Fruit fly (Drosophila melanogaster) whole organism, embryonic: Measurements from ENCODE around the gene Not10.

Source experiments
- CG11093 ChIP-seq: fragments of 200-800 bp; sonication (Bioruptor generic); IDR thresholded peaks from 3 replicates; pipeline ENCODE4 v1.3.6; 2022; ENCODE audit warnings: missing biosample characterization, missing genetic modification characterization
- CG15011 ChIP-seq: fragments of 200-800 bp; sonication (Bioruptor generic); optimal IDR thresholded peaks from 3 replicates; lab custom pipeline; 2018; ENCODE audit warnings: missing biosample characterization, mild to moderate bottlenecking, missing genetic modification characterization
- CG1602 ChIP-seq: fragments of 200-800 bp; sonication (Bioruptor generic); optimal IDR thresholded peaks from 3 replicates; lab custom pipeline; 2016; ENCODE audit warnings: missing biosample characterization, missing genetic modification characterization
- CG17359 ChIP-seq: fragments of 200-800 bp; sonication (Bioruptor generic); optimal IDR thresholded peaks from 3 replicates; lab custom pipeline; 2018; ENCODE audit warnings: missing biosample characterization, mild to moderate bottlenecking, missing genetic modification characterization, moderate library complexity
- CG2116 ChIP-seq: fragments of 200-800 bp; sonication (Bioruptor generic); optimal IDR thresholded peaks from 3 replicates; lab custom pipeline; 2018; ENCODE audit warnings: missing biosample characterization, mild to moderate bottlenecking, missing genetic modification characterization
- CG4404 ChIP-seq: fragments of 200-800 bp; sonication (Bioruptor generic); IDR thresholded peaks from 2 replicates; pipeline ENCODE4 v1.3.6; 2022; ENCODE audit warnings: missing biosample characterization, missing genetic modification characterization
- CG6254 ChIP-seq: fragments of 200-800 bp; sonication (Bioruptor generic); optimal IDR thresholded peaks from 3 replicates; lab custom pipeline; 2017; ENCODE audit warnings: mild to moderate bottlenecking, missing biosample characterization, missing genetic modification reagents, missing genetic modification characterization
- Dip3 ChIP-seq: fragments of 200-800 bp; sonication (Bioruptor generic); optimal IDR thresholded peaks from 3 replicates; lab custom pipeline; 2016; ENCODE audit warnings: missing biosample characterization, missing genetic modification characterization
- Eip74EF ChIP-seq, 2 experiments: fragments of 200-800 bp in 1 of 2; fragments of >200 bp in 1 of 2; sonication (Bioruptor generic) in 1 of 2; optimal IDR thresholded peaks; 2 replicates each; lab custom pipeline; 2017 to 2019; ENCODE audit warnings: missing biosample characterization in 2 of 2, missing genetic modification characterization in 2 of 2, mild to moderate bottlenecking in 1 of 2, moderate library complexity in 1 of 2
- Ets97D ChIP-seq: fragments of 200-800 bp; sonication (Bioruptor generic); optimal IDR thresholded peaks from 3 replicates; lab custom pipeline; 2016; ENCODE audit warnings: missing biosample characterization, missing genetic modification characterization
- Fer2 ChIP-seq: fragments of 200-800 bp; sonication (Bioruptor generic); optimal IDR thresholded peaks from 2 replicates; lab custom pipeline; 2018; ENCODE audit warnings: missing biosample characterization, mild to moderate bottlenecking, missing genetic modification characterization, moderate library complexity
- Lhr ChIP-seq: fragments of 200-800 bp; sonication (Bioruptor generic); optimal IDR thresholded peaks from 3 replicates; lab custom pipeline; 2017; ENCODE audit warnings: mild to moderate bottlenecking, missing biosample characterization, missing genetic modification reagents, missing genetic modification characterization
- MBD-R2 ChIP-seq: fragments of 200-800 bp; sonication (Bioruptor generic); IDR thresholded peaks from 2 replicates; pipeline ENCODE4 v1.3.6; 2022; ENCODE audit warnings: missing biosample characterization, missing genetic modification characterization
- Opbp ChIP-seq: fragments of 200-800 bp; sonication (Bioruptor generic); IDR thresholded peaks from 3 replicates; pipeline ENCODE4 v1.3.6; 2022; ENCODE audit warnings: missing biosample characterization, missing genetic modification characterization; ENCODE audit not compliant: partially characterized antibody
- Sox102F ChIP-seq: fragments of 200-800 bp; sonication (Bioruptor generic); optimal IDR thresholded peaks from 2 replicates; lab custom pipeline; 2018; ENCODE audit warnings: missing biosample characterization, mild to moderate bottlenecking, missing genetic modification characterization, moderate library complexity
- Ssrp ChIP-seq: fragments of 200-800 bp; sonication (Bioruptor generic); optimal IDR thresholded peaks from 2 replicates; lab custom pipeline; 2018; ENCODE audit warnings: missing biosample characterization, mild to moderate bottlenecking, missing genetic modification characterization, moderate library complexity
- ase ChIP-seq: fragments of 200-800 bp; sonication (Bioruptor generic); IDR thresholded peaks from 3 replicates; pipeline ENCODE4 v1.3.6; 2022; ENCODE audit warnings: missing biosample characterization, missing genetic modification characterization
- crp ChIP-seq, 2 experiments: fragments of 200-800 bp; sonication (Bioruptor generic); optimal IDR thresholded peaks; 2 replicates in 1 of 2; 3 replicates in 1 of 2; lab custom pipeline; 2017; ENCODE audit warnings: missing biosample characterization in 2 of 2, missing genetic modification characterization in 2 of 2, mild to moderate bottlenecking in 1 of 2, moderate library complexity in 1 of 2
- gcm2 ChIP-seq: fragments of 200-800 bp; sonication (Bioruptor generic); optimal IDR thresholded peaks from 2 replicates; lab custom pipeline; 2016; ENCODE audit warnings: missing biosample characterization, missing genetic modification characterization
- klu ChIP-seq: fragments of 200-800 bp; sonication (Bioruptor generic); IDR thresholded peaks from 2 replicates; pipeline ENCODE4 v1.3.6; 2022; ENCODE audit warnings: missing biosample characterization, missing genetic modification characterization
- pho ChIP-seq: fragments of 200-800 bp; sonication (Bioruptor generic); optimal IDR thresholded peaks from 2 replicates; lab custom pipeline; 2016; ENCODE audit warnings: missing biosample characterization, missing genetic modification characterization
- salm ChIP-seq: fragments of 200-800 bp; sonication (Bioruptor generic); optimal IDR thresholded peaks from 2 replicates; lab custom pipeline; 2018; ENCODE audit warnings: missing biosample characterization, mild to moderate bottlenecking, missing genetic modification characterization
- sisA ChIP-seq: fragments of 200-800 bp; sonication (Bioruptor generic); IDR thresholded peaks from 2 replicates; pipeline ENCODE4 v1.3.6; 2022; ENCODE audit warnings: missing biosample characterization, missing genetic modification characterization
- stc ChIP-seq: fragments of 200-800 bp; sonication (Bioruptor generic); IDR thresholded peaks from 2 replicates; pipeline ENCODE4 v1.3.6; 2022; ENCODE audit warnings: missing biosample characterization, missing genetic modification characterization

Gene Not10

DNA sequence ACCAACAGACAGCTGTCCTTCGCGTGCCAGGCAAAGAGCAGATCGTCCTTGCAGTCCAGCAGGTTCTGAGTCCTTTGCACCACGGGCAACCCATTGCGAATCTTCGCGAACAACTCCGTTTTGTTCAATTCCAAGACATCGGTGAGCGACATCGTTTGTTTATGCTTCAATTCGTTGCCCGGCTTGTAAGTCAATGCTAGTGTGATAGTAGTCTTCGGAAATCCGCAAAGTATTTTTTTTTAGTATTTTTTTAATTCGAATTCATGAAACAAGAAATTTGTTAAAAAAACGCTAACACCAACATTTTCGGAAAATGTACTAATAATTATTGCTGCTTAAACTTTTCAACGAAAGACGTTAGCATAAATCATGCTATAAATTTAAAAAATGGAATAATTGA is 48.4 kb downstream of the Not10 start, which contains the start of gene mbo (continued):
- TF ChIP-seq gcm2 (no peak), Ssrp (no peak), CG2116 (GFP tag; lab: Kevin White, UChicago) (no peak), Dip3 (GFP tag; lab: Kevin White, UChicago) (no peak), klu (GFP tag; lab: Robert Waterston, UW) (no peak), MBD-R2 (GFP tag; lab: Robert Waterston, UW) (peak; percentile 81), CG6254 (GFP tag; lab: Kevin White, UChicago) (no peak)

DNA sequence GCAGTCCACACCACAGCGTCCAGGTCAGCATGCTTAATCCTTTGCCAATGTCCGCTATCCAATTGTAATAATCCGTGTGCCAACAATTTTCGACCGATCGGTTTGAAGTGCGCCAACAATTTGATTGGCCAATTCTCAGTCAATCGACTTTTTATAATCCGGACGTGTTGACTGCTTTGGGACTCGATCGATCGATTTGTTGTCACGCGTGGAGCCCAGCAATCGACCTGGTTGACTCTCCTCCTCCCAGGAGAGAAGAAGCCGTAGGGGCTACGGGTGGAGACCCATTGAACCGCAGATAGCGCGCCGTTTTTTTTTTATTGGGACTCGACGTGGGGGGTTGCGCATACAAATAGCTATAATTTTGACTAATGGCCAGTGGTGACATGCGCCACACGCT is 50.8 kb downstream of the Not10 start, which contains the start of gene Cyp313a4:
TSS of gene Cyp313a4 (minus strand) at position 101 of the 400 bp plus-strand sequence.
- TF ChIP-seq Ssrp, result no peak
- TF ChIP-seq sisA (GFP tag; lab: Robert Waterston, UW), result no peak
- TF ChIP-seq Lhr (GFP tag; lab: Kevin White, UChicago), result no peak
- TF ChIP-seq pho (GFP tag; lab: Kevin White, UChicago), result no peak
- no peak for TF ChIP-seq Ets97D (GFP tag; lab: Kevin White, UChicago)
- no peak for TF ChIP-seq stc
- TF ChIP-seq salm (tag; lab: Kevin White, UChicago), result no peak
- TF ChIP-seq Fer2, result no peak
- no peak for TF ChIP-seq crp (GFP tag; optimal IDR thresholded peaks at IDR 0.05; lab: Kevin White, UChicago)
- TF ChIP-seq Eip74EF (GFP tag; optimal IDR thresholded peaks at IDR 0.05; lab: Kevin White, UChicago), result no peak
- no peak for TF ChIP-seq Opbp (GFP tag; lab: Robert Waterston, UW)
- TF ChIP-seq CG17359 (tag; lab: Kevin White, UChicago), result no peak
- TF ChIP-seq CG11093, result no peak
- no peak for TF ChIP-seq ase (GFP tag; lab: Robert Waterston, UW)
- TF ChIP-seq Sox102F (GFP tag; lab: Kevin White, UChicago), result no peak
- TF ChIP-seq CG1602 (GFP tag; lab: Kevin White, UChicago), result no peak
- no peak for TF ChIP-seq CG15011
- no peak for TF ChIP-seq CG4404 (GFP tag; lab: Robert Waterston, UW)
